Fruit fly (Drosophila melanogaster) whole organism, embryonic: ENCODE measurements around the gene ds.

ENCODE experiments used
- B-H1 ChIP-seq: fragments of 200-800 bp; sonication (Bioruptor generic); IDR thresholded peaks from 3 replicates; pipeline ENCODE4 v1.3.6; 2022; ENCODE audit warnings: missing biosample characterization, missing genetic modification characterization
- CG10321 ChIP-seq: fragments of 200-800 bp; sonication (Bioruptor generic); IDR thresholded peaks from 2 replicates; pipeline ENCODE4 v1.3.6; 2022; ENCODE audit warnings: missing biosample characterization, missing genetic modification characterization
- CG12236 ChIP-seq: fragments of 200-800 bp; sonication (Bioruptor generic); optimal IDR thresholded peaks from 2 replicates; lab custom pipeline; 2016; ENCODE audit warnings: missing biosample characterization, missing genetic modification characterization
- CG13123 ChIP-seq: fragments of 200-800 bp; sonication (Bioruptor generic); optimal IDR thresholded peaks from 2 replicates; lab custom pipeline; 2016; ENCODE audit warnings: missing biosample characterization, missing genetic modification characterization
- CG17802 ChIP-seq: fragments of 200-800 bp; sonication (Bioruptor generic); optimal IDR thresholded peaks from 2 replicates; lab custom pipeline; 2018; ENCODE audit warnings: missing biosample characterization, mild to moderate bottlenecking, missing genetic modification characterization, moderate library complexity
- CG17829 ChIP-seq: fragments of 200-800 bp; optimal IDR thresholded peaks from 2 replicates; lab custom pipeline; 2019; ENCODE audit warnings: missing biosample characterization, mild to moderate bottlenecking, missing genetic modification characterization, moderate library complexity
- CG18764 ChIP-seq: fragments of 200-800 bp; sonication (Bioruptor generic); optimal IDR thresholded peaks from 3 replicates; lab custom pipeline; 2016; ENCODE audit warnings: missing biosample characterization, missing genetic modification characterization
- CG3065 ChIP-seq: fragments of 200-800 bp; sonication (Bioruptor generic); optimal IDR thresholded peaks from 2 replicates; lab custom pipeline; 2016; ENCODE audit warnings: missing biosample characterization, missing genetic modification characterization
- CG31224 ChIP-seq: fragments of 200-800 bp; sonication (Bioruptor generic); IDR thresholded peaks from 2 replicates; pipeline ENCODE4 v1.3.6; 2022; ENCODE audit warnings: missing biosample characterization, missing genetic modification characterization
- CG33213 ChIP-seq: fragments of 200-800 bp; sonication (Bioruptor generic); optimal IDR thresholded peaks from 3 replicates; lab custom pipeline; 2016; ENCODE audit warnings: missing biosample characterization, missing genetic modification characterization
- CG4854 ChIP-seq: fragments of 200-800 bp; sonication (Bioruptor generic); optimal IDR thresholded peaks from 2 replicates; lab custom pipeline; 2016; ENCODE audit warnings: missing biosample characterization, missing genetic modification characterization, inconsistent platforms
- CG6175 ChIP-seq: fragments of 200-800 bp; sonication (Bioruptor generic); IDR thresholded peaks from 3 replicates; pipeline ENCODE4 v1.3.6; 2022; ENCODE audit warnings: missing biosample characterization, missing genetic modification characterization
- CG6765 ChIP-seq: fragments of 200-800 bp; sonication (Bioruptor generic); optimal IDR thresholded peaks from 3 replicates; lab custom pipeline; 2017; ENCODE audit warnings: missing biosample characterization, mild to moderate bottlenecking, missing genetic modification characterization
- CG7372 ChIP-seq: fragments of 200-800 bp; sonication (Bioruptor generic); IDR thresholded peaks from 2 replicates; pipeline ENCODE4 v1.3.6; 2022; ENCODE audit warnings: missing biosample characterization, missing genetic modification characterization
- Camta ChIP-seq: fragments of 200-800 bp; sonication (Bioruptor generic); optimal IDR thresholded peaks from 2 replicates; lab custom pipeline; 2016; ENCODE audit warnings: missing biosample characterization, missing genetic modification characterization
- Dek ChIP-seq: fragments of 200-800 bp; sonication (Bioruptor generic); optimal IDR thresholded peaks from 3 replicates; lab custom pipeline; 2019; ENCODE audit warnings: missing biosample characterization, mild to moderate bottlenecking, missing genetic modification characterization, moderate library complexity
- HmgZ ChIP-seq: fragments of 200-800 bp; sonication (Bioruptor generic); optimal IDR thresholded peaks from 2 replicates; lab custom pipeline; 2018; ENCODE audit warnings: missing biosample characterization, mild to moderate bottlenecking, missing genetic modification characterization
- Hmx ChIP-seq: fragments of 200-800 bp; sonication (Bioruptor generic); optimal IDR thresholded peaks from 2 replicates; lab custom pipeline; 2016; ENCODE audit warnings: missing biosample characterization, missing genetic modification characterization
- Kr ChIP-seq: fragments of 200-800 bp; sonication (Bioruptor generic); optimal IDR thresholded peaks from 2 replicates; lab custom pipeline; 2017; ENCODE audit warnings: missing biosample characterization, mild to moderate bottlenecking, missing genetic modification characterization
- Mrtf ChIP-seq: fragments of 200-800 bp; sonication (Bioruptor generic); IDR thresholded peaks from 3 replicates; pipeline ENCODE4 v1.3.6; 2022; ENCODE audit warnings: missing biosample characterization, missing genetic modification characterization
- Myb ChIP-seq: fragments of 200-800 bp; sonication (Bioruptor generic); optimal IDR thresholded peaks from 2 replicates; lab custom pipeline; 2016; ENCODE audit warnings: missing biosample characterization, missing genetic modification characterization
- Nf-YC ChIP-seq: fragments of 200-800 bp; optimal IDR thresholded peaks from 3 replicates; lab custom pipeline; 2019; ENCODE audit warnings: missing biosample characterization, mild to moderate bottlenecking, missing genetic modification characterization, moderate library complexity
- Sin3A ChIP-seq: fragments of >200 bp; optimal IDR thresholded peaks from 2 replicates; lab custom pipeline; 2018
- TFAM ChIP-seq: fragments of 200-800 bp; sonication (Bioruptor generic); optimal IDR thresholded peaks from 2 replicates; lab custom pipeline; 2017; ENCODE audit warnings: missing biosample characterization, missing genetic modification characterization, inconsistent platforms
- bcd ChIP-seq: fragments of 200-800 bp; sonication (Bioruptor generic); optimal IDR thresholded peaks from 2 replicates; lab custom pipeline; 2017; ENCODE audit warnings: missing biosample characterization, mild to moderate bottlenecking, missing genetic modification characterization
- cad ChIP-seq: fragments of >200 bp; optimal IDR thresholded peaks from 2 replicates; lab custom pipeline; 2017; ENCODE audit warnings: missing biosample characterization, missing genetic modification characterization
- cg ChIP-seq: fragments of 200-800 bp; sonication (Bioruptor generic); optimal IDR thresholded peaks from 3 replicates; lab custom pipeline; 2019; ENCODE audit warnings: missing biosample characterization, mild to moderate bottlenecking, missing genetic modification characterization, moderate library complexity
- chif ChIP-seq, 2 experiments: fragments of 200-800 bp; sonication (Bioruptor generic); optimal IDR thresholded peaks; 3 replicates each; lab custom pipeline; 2016; ENCODE audit warnings: missing biosample characterization in 2 of 2, missing genetic modification characterization in 2 of 2
- chn ChIP-seq: fragments of 200-800 bp; sonication (Bioruptor generic); optimal IDR thresholded peaks from 2 replicates; lab custom pipeline; 2016; ENCODE audit warnings: missing biosample characterization, missing genetic modification characterization
- corto ChIP-seq: fragments of 200-800 bp; sonication (Bioruptor generic); optimal IDR thresholded peaks from 2 replicates; lab custom pipeline; 2016; ENCODE audit warnings: missing biosample characterization, mild to moderate bottlenecking, missing genetic modification characterization, moderate library complexity
- danr ChIP-seq: fragments of 200-800 bp; sonication (Bioruptor generic); IDR thresholded peaks from 2 replicates; pipeline ENCODE4 v1.3.6; 2022; ENCODE audit warnings: missing biosample characterization, missing genetic modification characterization
- en ChIP-seq: fragments of 200-800 bp; sonication (Bioruptor generic); optimal IDR thresholded peaks from 2 replicates; lab custom pipeline; 2016; ENCODE audit warnings: missing biosample characterization, missing genetic modification characterization
- gsb ChIP-seq: fragments of 200-800 bp; sonication (Bioruptor generic); IDR thresholded peaks from 2 replicates; pipeline ENCODE4 v1.3.6; 2022; ENCODE audit warnings: missing biosample characterization, missing genetic modification characterization
- gsb-n ChIP-seq: fragments of 200-800 bp; sonication (Bioruptor generic); optimal IDR thresholded peaks from 3 replicates; lab custom pipeline; 2018; ENCODE audit warnings: missing biosample characterization, mild to moderate bottlenecking, missing genetic modification characterization
- hkb ChIP-seq, 2 experiments: fragments of 200-800 bp in 1 of 2; fragments of >200 bp in 1 of 2; sonication (Bioruptor generic) in 1 of 2; IDR thresholded peaks in 1 of 2; optimal IDR thresholded peaks in 1 of 2; 2 replicates each; pipeline versions ENCODE4 v1.3.6 to Lab custom; 2017 to 2022; ENCODE audit warnings: missing biosample characterization in 1 of 2, missing genetic modification characterization in 1 of 2
- jigr1 ChIP-seq: fragments of 200-800 bp; sonication (Bioruptor generic); IDR thresholded peaks from 3 replicates; pipeline ENCODE4 v1.3.6; 2022; ENCODE audit warnings: missing biosample characterization, missing genetic modification characterization
- jing ChIP-seq: fragments of 200-800 bp; sonication (Bioruptor generic); optimal IDR thresholded peaks from 2 replicates; lab custom pipeline; 2018; ENCODE audit warnings: missing biosample characterization, mild to moderate bottlenecking, missing genetic modification characterization
- jumu ChIP-seq: fragments of 200-800 bp; sonication (Bioruptor generic); optimal IDR thresholded peaks from 3 replicates; lab custom pipeline; 2016; ENCODE audit warnings: missing biosample characterization, missing genetic modification characterization
- nerfin-1 ChIP-seq: fragments of 200-800 bp; sonication (Bioruptor generic); optimal IDR thresholded peaks from 3 replicates; lab custom pipeline; 2019; ENCODE audit warnings: missing biosample characterization, mild to moderate bottlenecking, missing genetic modification characterization, moderate library complexity
- nom ChIP-seq: fragments of 200-800 bp; sonication (Bioruptor generic); optimal IDR thresholded peaks from 2 replicates; lab custom pipeline; 2017; ENCODE audit warnings: missing biosample characterization, missing genetic modification characterization, mild to moderate bottlenecking, moderate library complexity, missing genetic modification reagents
- p53 ChIP-seq: fragments of 200-800 bp; sonication (Bioruptor generic); optimal IDR thresholded peaks from 2 replicates; lab custom pipeline; 2016; ENCODE audit warnings: missing biosample characterization, missing genetic modification characterization
- pnt ChIP-seq: fragments of 200-800 bp; sonication (Bioruptor generic); optimal IDR thresholded peaks from 3 replicates; lab custom pipeline; 2016; ENCODE audit warnings: missing biosample characterization, missing genetic modification characterization
- prd ChIP-seq, 3 experiments: fragments of >200 bp in 2 of 3; fragments of 200-800 bp in 1 of 3; sonication (Bioruptor generic) in 1 of 3; optimal IDR thresholded peaks in 2 of 3; IDR thresholded peaks in 1 of 3; 2 replicates in 2 of 3; 3 replicates in 1 of 3; pipeline versions ENCODE4 v1.3.6 to Lab custom; 2017 to 2022; ENCODE audit warnings: missing biosample characterization in 1 of 3, missing genetic modification characterization in 1 of 3
- psq ChIP-seq: fragments of 200-800 bp; sonication (Bioruptor generic); optimal IDR thresholded peaks from 2 replicates; lab custom pipeline; 2017; ENCODE audit warnings: missing biosample characterization, missing genetic modification characterization
- row ChIP-seq: fragments of 200-800 bp; sonication (Bioruptor generic); IDR thresholded peaks from 3 replicates; pipeline ENCODE4 v1.3.6; 2022; ENCODE audit warnings: missing biosample characterization, missing genetic modification characterization
- sc ChIP-seq, 3 experiments: fragments of >200 bp in 2 of 3; fragments of 200-800 bp in 1 of 3; sonication (Bioruptor generic) in 1 of 3; optimal IDR thresholded peaks; 2 replicates in 2 of 3; 3 replicates in 1 of 3; lab custom pipeline; 2017; ENCODE audit warnings: mild to moderate bottlenecking in 1 of 3, missing biosample characterization in 1 of 3, missing genetic modification characterization in 1 of 3, missing genetic modification reagents in 1 of 3
- tgo ChIP-seq: fragments of 200-800 bp; sonication (Bioruptor generic); IDR thresholded peaks from 3 replicates; pipeline ENCODE4 v1.3.6; 2022; ENCODE audit warnings: missing biosample characterization, missing genetic modification characterization
- tna ChIP-seq: fragments of 200-800 bp; sonication (Bioruptor generic); IDR thresholded peaks from 2 replicates; pipeline ENCODE4 v1.3.6; 2022; ENCODE audit warnings: missing biosample characterization, missing genetic modification characterization; ENCODE audit not compliant: partially characterized antibody
- tx ChIP-seq: fragments of 200-800 bp; sonication (Bioruptor generic); optimal IDR thresholded peaks from 2 replicates; lab custom pipeline; 2016; ENCODE audit warnings: missing biosample characterization, missing genetic modification characterization
- unpg ChIP-seq: fragments of 200-800 bp; sonication (Bioruptor generic); optimal IDR thresholded peaks from 3 replicates; lab custom pipeline; 2018; ENCODE audit warnings: missing biosample characterization, mild to moderate bottlenecking, missing genetic modification characterization, moderate library complexity
- vvl ChIP-seq: fragments of 200-800 bp; sonication (Bioruptor generic); IDR thresholded peaks from 2 replicates; pipeline ENCODE4 v1.3.6; 2022; ENCODE audit warnings: missing biosample characterization, missing genetic modification characterization

ds gene

dm6 chr2L:715489-715849 is 686 bp upstream of the ds start (continued):
- peak; percentile 92 for TF ChIP-seq unpg (GFP tag; lab: Kevin White, UChicago)
- no peak for TF ChIP-seq prd (optimal IDR thresholded peaks at IDR 0.05; lab: Kevin White, UChicago)
- TF ChIP-seq prd (GFP tag; IDR thresholded peaks at IDR 0.05; lab: Robert Waterston, UW), result peak; percentile 87
- peak; percentile 87 for TF ChIP-seq CG12236 (GFP tag; lab: Kevin White, UChicago)
- peak; percentile 56 for TF ChIP-seq nerfin-1
- TF ChIP-seq Camta (GFP tag; lab: Kevin White, UChicago), result peak; percentile 84
- TF ChIP-seq en (GFP tag; lab: Kevin White, UChicago), result peak; percentile 75
- no peak for TF ChIP-seq cad
- peak; percentile 92 for TF ChIP-seq row (GFP tag; lab: Robert Waterston, UW)
- TF ChIP-seq bcd, result peak; percentile 82
- peak; percentile 59 for TF ChIP-seq Myb (GFP tag; lab: Kevin White, UChicago)
- peak; percentile 94 for TF ChIP-seq vvl (GFP tag; lab: Robert Waterston, UW)
- TF ChIP-seq Sin3A (lab: Kevin White, UChicago), result no peak
- peak; percentile 83 for TF ChIP-seq jing (GFP tag; lab: Kevin White, UChicago)
- TF ChIP-seq B-H1 (GFP tag; lab: Robert Waterston, UW), result peak; percentile 77
- no peak for TF ChIP-seq Nf-YC (tag; lab: Kevin White, UChicago)
- TF ChIP-seq CG7372, result no peak
- peak; percentile 69 for TF ChIP-seq TFAM (GFP tag; lab: Kevin White, UChicago)
- peak; percentile 80 for TF ChIP-seq CG18764
- peak; percentile 87 for TF ChIP-seq pnt
- TF ChIP-seq chif (GFP tag; optimal IDR thresholded peaks at IDR 0.05; lab: Kevin White, UChicago), result peak; percentile 89 to 94
- no peak for TF ChIP-seq p53 (GFP tag; lab: Kevin White, UChicago)
- no peak for TF ChIP-seq cg
- peak; percentile 45 for TF ChIP-seq HmgZ (tag; lab: Kevin White, UChicago)
- peak; percentile 56 for TF ChIP-seq CG33213
- TF ChIP-seq gsb-n (tag; lab: Kevin White, UChicago), result peak; percentile 92
- no peak for TF ChIP-seq hkb (optimal IDR thresholded peaks at IDR 0.05; lab: Kevin White, UChicago)
- TF ChIP-seq hkb (GFP tag; IDR thresholded peaks at IDR 0.05; lab: Robert Waterston, UW), result peak; percentile 82
- no peak for TF ChIP-seq sc (optimal IDR thresholded peaks at IDR 0.05; lab: Kevin White, UChicago)
- TF ChIP-seq sc (GFP tag; optimal IDR thresholded peaks at IDR 0.05; lab: Kevin White, UChicago), result peak; percentile 91
- TF ChIP-seq CG31224 (GFP tag; lab: Robert Waterston, UW), result peak; percentile 56; the same call in 1 of the 2 replicates
- TF ChIP-seq CG17802 (tag; lab: Kevin White, UChicago), result peak; percentile 71
- TF ChIP-seq danr (GFP tag; lab: Robert Waterston, UW), result peak; percentile 53
- no peak for TF ChIP-seq Hmx (GFP tag; lab: Kevin White, UChicago)
- no peak for TF ChIP-seq tna (GFP tag; lab: Robert Waterston, UW)
- peak; percentile 84 for TF ChIP-seq nom (GFP tag; lab: Kevin White, UChicago)
- peak; percentile 89 for TF ChIP-seq CG17829
- TF ChIP-seq CG4854 (GFP tag; lab: Kevin White, UChicago), result peak; percentile 60
- no peak for TF ChIP-seq CG10321 (GFP tag; lab: Robert Waterston, UW)
- peak; percentile 82 for TF ChIP-seq jumu (GFP tag; lab: Kevin White, UChicago)
- TF ChIP-seq tgo (GFP tag; lab: Robert Waterston, UW), result peak; percentile 81
- TF ChIP-seq psq, result peak; percentile 66
- no peak for TF ChIP-seq CG6765 (GFP tag; lab: Kevin White, UChicago)
- TF ChIP-seq CG3065, result peak; percentile 69
- TF ChIP-seq Kr (GFP tag; lab: Kevin White, UChicago), result no peak
- no peak for TF ChIP-seq CG6175 (GFP tag; lab: Robert Waterston, UW)
- TF ChIP-seq corto (GFP tag; lab: Kevin White, UChicago), result peak; percentile 94
- TF ChIP-seq tx (GFP tag; lab: Kevin White, UChicago), result peak; percentile 73
- TF ChIP-seq CG13123 (GFP tag; lab: Kevin White, UChicago), result peak; percentile 78
- peak; percentile 46 for TF ChIP-seq Dek (tag; lab: Kevin White, UChicago)
- peak; percentile 69; the same call in 2 of the 3 replicates for TF ChIP-seq Mrtf (GFP tag; lab: Robert Waterston, UW)
- peak; percentile 93 for TF ChIP-seq chn
- TF ChIP-seq jigr1 (GFP tag; lab: Robert Waterston, UW), result peak; percentile 76; the same call in 2 of the 3 replicates
- TF ChIP-seq gsb (GFP tag; lab: Robert Waterston, UW), result peak; percentile 57; the same call in 1 of the 2 replicates
